Fruit fly (Drosophila melanogaster): Measurements from ENCODE around the gene MED6.

The MED6 gene

DNA sequence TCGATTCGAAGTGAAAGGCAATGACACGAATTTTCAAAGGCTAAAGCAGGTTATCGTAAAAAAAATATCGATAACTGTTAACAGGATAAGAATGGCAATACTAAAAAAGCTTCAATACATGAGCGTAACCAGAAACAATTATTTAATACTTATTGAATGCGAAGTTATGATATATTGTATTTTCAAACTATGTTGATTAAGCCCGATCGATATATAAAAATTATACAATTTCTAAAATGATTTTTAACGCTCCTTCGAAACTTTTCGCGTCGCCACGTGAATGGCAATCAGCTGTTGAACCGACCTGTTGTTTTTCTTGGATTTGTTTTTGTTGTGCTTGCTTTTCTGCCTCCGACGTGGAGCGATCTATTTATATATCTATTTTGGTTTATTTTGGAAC, 12.6 kb downstream of the MED6 start, which contains the start of the genes Alg12 and Rpt3R (continued):
- peak; percentile 95 for TF ChIP-seq scrt (GFP tag; optimal IDR thresholded peaks at IDR 0.05)
- peak; percentile 5 for TF ChIP-seq nmo (GFP tag; optimal IDR thresholded peaks at IDR 0.05)
- peak; percentile 81 for TF ChIP-seq Dll (GFP tag; IDR thresholded peaks at IDR 0.05; ENCODE audit: partially characterized antibody)
- TF ChIP-seq trem (tag; optimal IDR thresholded peaks at IDR 0.05), result peak; percentile 36
- no peak for TF ChIP-seq odd (GFP tag; optimal IDR thresholded peaks at IDR 0.05)
- TF ChIP-seq CG7928 (GFP tag; optimal IDR thresholded peaks at IDR 0.05), result no peak
- no peak for TF ChIP-seq sim (GFP tag; IDR thresholded peaks at IDR 0.05)
- TF ChIP-seq phol (tag; optimal IDR thresholded peaks at IDR 0.05), result peak; percentile 15
- TF ChIP-seq Sin3A (optimal IDR thresholded peaks at IDR 0.05), result peak; percentile 22
- TF ChIP-seq org-1 (GFP tag; optimal IDR thresholded peaks at IDR 0.05), result no peak
- peak; percentile 56 for TF ChIP-seq CG2116 (GFP tag; optimal IDR thresholded peaks at IDR 0.05)
- TF ChIP-seq CG4730 (GFP tag; IDR thresholded peaks at IDR 0.05), result no peak
- TF ChIP-seq Hr39 (optimal IDR thresholded peaks at IDR 0.05), result no peak
- peak; percentile 70 for TF ChIP-seq CG34224 (GFP tag; IDR thresholded peaks at IDR 0.05; ENCODE audit: partially characterized antibody)
- no peak for TF ChIP-seq CoRest (tag; optimal IDR thresholded peaks at IDR 0.05)
- TF ChIP-seq CG10267 (tag; optimal IDR thresholded peaks at IDR 0.05), result peak; percentile 11
- TF ChIP-seq Dad (GFP tag; optimal IDR thresholded peaks at IDR 0.05), result no peak
- peak; percentile 35; the same call in 1 of the 2 replicates for TF ChIP-seq Bgb (GFP tag; IDR thresholded peaks at IDR 0.05; ENCODE audit: partially characterized antibody)
- TF ChIP-seq MBD-R2 (GFP tag; IDR thresholded peaks at IDR 0.05), result peak; percentile 72
- peak; percentile 77 for TF ChIP-seq CG13287 (GFP tag; IDR thresholded peaks at IDR 0.05; ENCODE audit: partially characterized antibody)
- TF ChIP-seq BEAF-32 (GFP tag; optimal IDR thresholded peaks at IDR 0.05), result peak; percentile 62

- 0 out of 2 replicates have a peak, but pooled peaks have one; percentile 27 for TF ChIP-seq sna (GFP tag; IDR thresholded peaks at IDR 0.05; ENCODE audit: partially characterized antibody)
- peak; percentile 38; the same call in 1 of the 2 replicates for TF ChIP-seq hbn (GFP tag; IDR thresholded peaks at IDR 0.05; ENCODE audit: partially characterized antibody)
- no peak for TF ChIP-seq CG1529 (GFP tag; optimal IDR thresholded peaks at IDR 0.05)
- TF ChIP-seq Dll (GFP tag; IDR thresholded peaks at IDR 0.05; ENCODE audit: partially characterized antibody), result peak; percentile 48; the same call in 1 of the 4 replicates
- peak; percentile 86 for TF ChIP-seq Dp (GFP tag; optimal IDR thresholded peaks at IDR 0.05)
- TF ChIP-seq Dref (GFP tag; IDR thresholded peaks at IDR 0.05), result peak; percentile 83
- peak; percentile 61; the same call in 2 of the 3 replicates for TF ChIP-seq CG6791 (GFP tag; IDR thresholded peaks at IDR 0.05; ENCODE audit: partially characterized antibody)
- TF ChIP-seq mam (GFP tag; optimal IDR thresholded peaks at IDR 0.05), result no peak
- TF ChIP-seq crol (GFP tag; IDR thresholded peaks at IDR 0.05), result peak; percentile 77
- no peak for TF ChIP-seq CG9215 (GFP tag; IDR thresholded peaks at IDR 0.05)
- TF ChIP-seq CG4404 (GFP tag; IDR thresholded peaks at IDR 0.05), result no peak
- peak; percentile 47; the same call in 1 of the 2 replicates for TF ChIP-seq amos (GFP tag; IDR thresholded peaks at IDR 0.05; ENCODE audit: partially characterized antibody)
- TF ChIP-seq BEAF-32 (GFP tag; optimal IDR thresholded peaks at IDR 0.05), result peak; percentile 38
- TF ChIP-seq crp (GFP tag; optimal IDR thresholded peaks at IDR 0.05), result peak; percentile 39 to 91
- TF ChIP-seq CG7963 (GFP tag; IDR thresholded peaks at IDR 0.05; ENCODE audit: partially characterized antibody), result 0 out of 3 replicates have a peak, but pooled peaks have one; percentile 48
- TF ChIP-seq CG11085 (GFP tag; IDR thresholded peaks at IDR 0.05), result peak; percentile 9; the same call in 1 of the 2 replicates
- no peak for TF ChIP-seq Xbp1 (GFP tag; optimal IDR thresholded peaks at IDR 0.05)
- peak; percentile 67 for TF ChIP-seq bbx (GFP tag; IDR thresholded peaks at IDR 0.05; ENCODE audit: partially characterized antibody)
- TF ChIP-seq CG14860 (GFP tag; IDR thresholded peaks at IDR 0.05; ENCODE audit: partially characterized antibody), result peak; percentile 33; the same call in 1 of the 3 replicates
- no peak for TF ChIP-seq Fer1 (GFP tag; optimal IDR thresholded peaks at IDR 0.05)
- 0 out of 3 replicates have a peak, but pooled peaks have one; percentile 43 for TF ChIP-seq Doc3 (GFP tag; IDR thresholded peaks at IDR 0.05; ENCODE audit: partially characterized antibody)
- TF ChIP-seq CG18262 (tag; optimal IDR thresholded peaks at IDR 0.05), result no peak
- TF ChIP-seq Dad (GFP tag; optimal IDR thresholded peaks at IDR 0.05), result no peak
- 0 out of 3 replicates have a peak, but pooled peaks have one; percentile 7 for TF ChIP-seq zen2 (GFP tag; IDR thresholded peaks at IDR 0.05; ENCODE audit: partially characterized antibody)
- 0 out of 4 replicates have a peak, but pooled peaks have one; percentile 56 for TF ChIP-seq chinmo (GFP tag; IDR thresholded peaks at IDR 0.05; ENCODE audit: partially characterized antibody)
- no peak for TF ChIP-seq chn (GFP tag; optimal IDR thresholded peaks at IDR 0.05)
- TF ChIP-seq Scr (GFP tag; IDR thresholded peaks at IDR 0.05; ENCODE audit: partially characterized antibody), result peak; percentile 42; the same call in 1 of the 2 replicates
- peak; percentile 92 for TF ChIP-seq E2f2 (GFP tag; IDR thresholded peaks at IDR 0.05)
- TF ChIP-seq tna (GFP tag; IDR thresholded peaks at IDR 0.05; ENCODE audit: partially characterized antibody), result peak; percentile 36; the same call in 1 of the 2 replicates
Measured at dm6 chr3R:9754487-9754886, 14.3 kb downstream of the MED6 start, which contains the start of gene Tti1. Tti1 (minus strand) TSS chr3R:9754686.
